Worm (Caenorhabditis elegans) whole organism, L4/young adult: ENCODE results near the gene C13C4.8.
"Not testable (repeated sequence)": the region's sequence is repeated elsewhere in the genome, so short reads cannot be mapped to it uniquely, and the experiment has no call there.

ENCODE experiments used
- W03F9.2 ChIP-seq: fragments of 150-350 bp; optimal IDR thresholded peaks from 2 replicates; lab custom pipeline; 2014; ENCODE audit warnings: missing biosample characterization, missing genetic modification characterization
- dao-5 ChIP-seq: sonication (generic microtip); optimal IDR thresholded peaks from 2 replicates; lab custom pipeline; 2016; ENCODE audit warnings: missing genotype, missing genetic modification characterization, moderate library complexity, missing compliant biosample characterization
- him-1 ChIP-seq: sonication (generic microtip); optimal IDR thresholded peaks from 2 replicates; lab custom pipeline; 2016; ENCODE audit warnings: missing genotype, missing genetic modification reagents, missing genetic modification characterization, missing compliant biosample characterization

- TF ChIP-seq him-1 (tag; lab: Kevin White, UChicago); W03F9.2 (tag; lab: Kevin White, UChicago); dao-5: not testable (repeated sequence)
These were observed 12.9 kb downstream of the C13C4.8 start, which contains the start of gene C27A7.6 for ce11 chrV:12130688-12131087.
